Fruit fly (Drosophila melanogaster) whole organism, wandering third instar larva: Measurements from ENCODE around the gene CG10175.

Experiments
- Abd-B ChIP-seq: fragments of >200 bp; optimal IDR thresholded peaks from 2 replicates; lab custom pipeline; 2017; ENCODE audit warnings: missing biosample characterization, missing genetic modification characterization
- Dif ChIP-seq: fragments of 200-275, 200-300 bp; sonication (Bioruptor generic); optimal IDR thresholded peaks from 2 replicates; lab custom pipeline; 2018; ENCODE audit warnings: missing biosample characterization, missing genetic modification characterization; ENCODE audit not compliant: partially characterized antibody
- Hr83 ChIP-seq: fragments of 200-300 bp; sonication (Bioruptor generic); optimal IDR thresholded peaks from 2 replicates; lab custom pipeline; 2016; ENCODE audit warnings: missing biosample characterization, mild to moderate bottlenecking, missing genetic modification characterization, moderate library complexity; ENCODE audit not compliant: poor library complexity, severe bottlenecking
- Myc ChIP-seq: fragments of >200 bp; optimal IDR thresholded peaks from 2 replicates; lab custom pipeline; 2017
- N ChIP-seq: fragments of >200 bp; optimal IDR thresholded peaks from 2 replicates; lab custom pipeline; 2018; ENCODE audit warnings: missing biosample characterization, missing external identifiers, missing genetic modification characterization
- OdsH ChIP-seq: fragments of 200-800 bp; sonication (Bioruptor generic); optimal IDR thresholded peaks from 2 replicates; lab custom pipeline; 2016; ENCODE audit warnings: missing biosample characterization, mild to moderate bottlenecking, missing genetic modification characterization
- br ChIP-seq: fragments of 200-800 bp; sonication (Bioruptor generic); optimal IDR thresholded peaks from 2 replicates; lab custom pipeline; 2016; ENCODE audit warnings: missing biosample characterization, missing genetic modification characterization
- dmrt93B ChIP-seq: fragments of 200-800 bp; sonication (Bioruptor generic); optimal IDR thresholded peaks from 2 replicates; lab custom pipeline; 2018; ENCODE audit warnings: missing biosample characterization, mild to moderate bottlenecking, missing genetic modification characterization
- pan ChIP-seq: fragments of >200 bp; optimal IDR thresholded peaks from 2 replicates; lab custom pipeline; 2017
- sv ChIP-seq: fragments of 200-800 bp; sonication (Bioruptor generic); optimal IDR thresholded peaks from 3 replicates; lab custom pipeline; 2016; ENCODE audit warnings: missing biosample characterization, missing genetic modification characterization

DNA sequence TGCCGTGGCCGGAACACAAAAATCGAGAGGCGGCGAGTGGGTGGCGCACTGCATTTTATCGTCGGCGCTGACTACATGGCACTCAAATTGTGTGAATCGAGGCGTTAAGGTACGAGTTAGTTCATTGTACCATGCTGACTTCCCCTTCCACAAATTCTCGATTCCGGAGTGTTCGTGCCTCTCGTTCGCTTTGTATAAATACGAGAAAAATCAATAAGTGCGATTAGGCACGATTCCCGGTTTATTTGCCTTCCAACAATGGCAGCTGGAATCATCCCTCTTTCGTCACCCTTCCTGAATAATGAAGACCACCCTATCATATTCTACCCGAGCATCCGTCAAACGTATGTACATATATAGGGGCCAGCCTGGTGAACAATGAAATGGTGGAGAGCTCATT lies 45.8 kb upstream of the CG10175 start:
- no peak for TF ChIP-seq Dif (GFP tag; lab: Kevin White, UChicago)
- TF ChIP-seq br (GFP tag; lab: Kevin White, UChicago): no peak
- TF ChIP-seq OdsH (GFP tag; lab: Kevin White, UChicago): no peak
- TF ChIP-seq Hr83 (GFP tag; lab: Kevin White, UChicago): no peak
- no peak for TF ChIP-seq dmrt93B (GFP tag; lab: Kevin White, UChicago)
- no peak for TF ChIP-seq N
- TF ChIP-seq sv (GFP tag; lab: Kevin White, UChicago): no peak
- no peak for TF ChIP-seq pan (lab: Kevin White, UChicago)
- TF ChIP-seq Myc: no peak
- no peak for TF ChIP-seq Abd-B
